Fruit fly (Drosophila melanogaster) whole organism, embryonic: ENCODE measurements around the gene CG42553.
A peak's percentile ranks its signal among the peaks of the same experiment; 100 is the strongest.

Source experiments
- Abd-B ChIP-seq: fragments of 200-800 bp; sonication (Bioruptor generic); optimal IDR thresholded peaks from 2 replicates; lab custom pipeline; 2018; ENCODE audit warnings: missing biosample characterization, mild to moderate bottlenecking, missing genetic modification characterization, moderate library complexity
- Atf-2 ChIP-seq: fragments of 200-800 bp; sonication (Bioruptor generic); optimal IDR thresholded peaks from 2 replicates; lab custom pipeline; 2016; ENCODE audit warnings: missing biosample characterization, missing genetic modification characterization
- B-H1 ChIP-seq: fragments of 200-800 bp; sonication (Bioruptor generic); IDR thresholded peaks from 3 replicates; pipeline ENCODE4 v1.3.6; 2022; ENCODE audit warnings: missing biosample characterization, missing genetic modification characterization
- CG11723 ChIP-seq: fragments of 200-800 bp; sonication (Bioruptor generic); optimal IDR thresholded peaks from 2 replicates; lab custom pipeline; 2017; ENCODE audit warnings: missing biosample characterization, mild to moderate bottlenecking, missing genetic modification characterization
- CG12104 ChIP-seq: fragments of 200-800 bp; sonication (Bioruptor generic); optimal IDR thresholded peaks from 3 replicates; lab custom pipeline; 2016; ENCODE audit warnings: missing biosample characterization, missing genetic modification characterization
- CG12236 ChIP-seq: fragments of 200-800 bp; sonication (Bioruptor generic); optimal IDR thresholded peaks from 2 replicates; lab custom pipeline; 2016; ENCODE audit warnings: missing biosample characterization, missing genetic modification characterization
- CG1233 ChIP-seq: fragments of 200-800 bp; sonication (Bioruptor generic); optimal IDR thresholded peaks from 4 replicates; lab custom pipeline; 2018; ENCODE audit warnings: missing biosample characterization, mild to moderate bottlenecking, missing genetic modification characterization
- CG13123 ChIP-seq: fragments of 200-800 bp; sonication (Bioruptor generic); optimal IDR thresholded peaks from 2 replicates; lab custom pipeline; 2016; ENCODE audit warnings: missing biosample characterization, missing genetic modification characterization
- CG14965 ChIP-seq: fragments of 200-800 bp; sonication (Bioruptor generic); optimal IDR thresholded peaks from 2 replicates; lab custom pipeline; 2016; ENCODE audit warnings: missing biosample characterization, missing genetic modification characterization, borderline replicate concordance
- CG15011 ChIP-seq: fragments of 200-800 bp; sonication (Bioruptor generic); optimal IDR thresholded peaks from 3 replicates; lab custom pipeline; 2018; ENCODE audit warnings: missing biosample characterization, mild to moderate bottlenecking, missing genetic modification characterization
- CG31365 ChIP-seq: fragments of 200-800 bp; sonication (Bioruptor generic); optimal IDR thresholded peaks from 2 replicates; lab custom pipeline; 2018; ENCODE audit warnings: missing biosample characterization, mild to moderate bottlenecking, missing genetic modification characterization
- CG32767 ChIP-seq: fragments of 200-800 bp; sonication (Bioruptor generic); IDR thresholded peaks from 2 replicates; pipeline ENCODE4 v1.3.6; 2022; ENCODE audit warnings: missing biosample characterization, missing genetic modification characterization
- CG34224 ChIP-seq: fragments of 200-800 bp; sonication (Bioruptor generic); IDR thresholded peaks from 3 replicates; pipeline ENCODE4 v1.3.6; 2022; ENCODE audit warnings: missing biosample characterization, missing genetic modification characterization; ENCODE audit not compliant: partially characterized antibody
- CG42726 ChIP-seq: fragments of 200-800 bp; sonication (Bioruptor generic); IDR thresholded peaks from 2 replicates; pipeline ENCODE4 v1.3.6; 2022; ENCODE audit warnings: missing biosample characterization, missing genetic modification characterization; ENCODE audit not compliant: partially characterized antibody
- CG4617 ChIP-seq: fragments of 200-800 bp; sonication (Bioruptor generic); optimal IDR thresholded peaks from 3 replicates; lab custom pipeline; 2016; ENCODE audit warnings: missing biosample characterization, missing genetic modification characterization, borderline replicate concordance
- CG4707 ChIP-seq: fragments of 200-800 bp; sonication (Bioruptor generic); optimal IDR thresholded peaks from 2 replicates; lab custom pipeline; 2018; ENCODE audit warnings: missing biosample characterization, mild to moderate bottlenecking, missing genetic modification characterization, moderate library complexity
- CG5180 ChIP-seq: fragments of 200-800 bp; sonication (Bioruptor generic); optimal IDR thresholded peaks from 3 replicates; lab custom pipeline; 2017; ENCODE audit warnings: missing biosample characterization, missing genetic modification characterization, mild to moderate bottlenecking, moderate library complexity, missing genetic modification reagents
- CG6654 ChIP-seq: fragments of 200-800 bp; sonication (Bioruptor generic); optimal IDR thresholded peaks from 2 replicates; lab custom pipeline; 2017; ENCODE audit warnings: missing biosample characterization, mild to moderate bottlenecking, missing genetic modification characterization
- CG8478 ChIP-seq: fragments of >200 bp; optimal IDR thresholded peaks from 2 replicates; lab custom pipeline; 2018
- CG9797 ChIP-seq: fragments of 200-800 bp; sonication (Bioruptor generic); optimal IDR thresholded peaks from 3 replicates; lab custom pipeline; 2018; ENCODE audit warnings: missing biosample characterization, mild to moderate bottlenecking, missing genetic modification characterization
- Camta ChIP-seq: fragments of 200-800 bp; sonication (Bioruptor generic); optimal IDR thresholded peaks from 2 replicates; lab custom pipeline; 2016; ENCODE audit warnings: missing biosample characterization, missing genetic modification characterization
- Deaf1 ChIP-seq: fragments of 200-800 bp; optimal IDR thresholded peaks from 3 replicates; lab custom pipeline; 2019; ENCODE audit warnings: missing biosample characterization, mild to moderate bottlenecking, missing genetic modification characterization, moderate library complexity
- Ets97D ChIP-seq: fragments of 200-800 bp; sonication (Bioruptor generic); optimal IDR thresholded peaks from 3 replicates; lab custom pipeline; 2016; ENCODE audit warnings: missing biosample characterization, missing genetic modification characterization
- Fer3 ChIP-seq: fragments of 200-800 bp; sonication (Bioruptor generic); optimal IDR thresholded peaks from 2 replicates; lab custom pipeline; 2018; ENCODE audit warnings: missing biosample characterization, mild to moderate bottlenecking, missing genetic modification characterization, moderate library complexity
- GATAe ChIP-seq: fragments of 200-800 bp; sonication (Bioruptor generic); conservative IDR thresholded peaks from 2 replicates; pipeline ENCODE4 v1.3.6; 2022; ENCODE audit warnings: missing biosample characterization, missing genetic modification characterization
- HmgD ChIP-seq: fragments of 200-800 bp; sonication (Bioruptor generic); optimal IDR thresholded peaks from 3 replicates; lab custom pipeline; 2016; ENCODE audit warnings: missing biosample characterization, missing genetic modification characterization
- Mad ChIP-seq: fragments of 200-800 bp; sonication (Bioruptor generic); optimal IDR thresholded peaks from 2 replicates; lab custom pipeline; 2016; ENCODE audit warnings: missing biosample characterization, missing genetic modification characterization
- Mes4 ChIP-seq: fragments of 200-800 bp; sonication (Bioruptor generic); optimal IDR thresholded peaks from 2 replicates; lab custom pipeline; 2016; ENCODE audit warnings: missing biosample characterization, missing genetic modification characterization
- NK7.1 ChIP-seq: fragments of 200-800 bp; sonication (Bioruptor generic); optimal IDR thresholded peaks from 3 replicates; lab custom pipeline; 2016; ENCODE audit warnings: missing biosample characterization, missing genetic modification characterization
- Neu2 ChIP-seq: fragments of 200-800 bp; sonication (Bioruptor generic); optimal IDR thresholded peaks from 3 replicates; lab custom pipeline; 2016; ENCODE audit warnings: missing biosample characterization, missing genetic modification characterization, borderline replicate concordance
- Nf-YB ChIP-seq: fragments of 200-800 bp; sonication (Bioruptor generic); optimal IDR thresholded peaks from 3 replicates; lab custom pipeline; 2019; ENCODE audit warnings: missing biosample characterization, mild to moderate bottlenecking, missing genetic modification characterization, moderate library complexity
- Spps ChIP-seq: fragments of 200-800 bp; sonication (Bioruptor generic); optimal IDR thresholded peaks from 2 replicates; lab custom pipeline; 2018; ENCODE audit warnings: missing biosample characterization, mild to moderate bottlenecking, missing genetic modification characterization
- chm ChIP-seq: fragments of 200-800 bp; sonication (Bioruptor generic); IDR thresholded peaks from 2 replicates; pipeline ENCODE4 v1.3.6; 2022; ENCODE audit warnings: missing biosample characterization, missing genetic modification characterization
- eve ChIP-seq, 2 experiments: fragments of >200 bp; optimal IDR thresholded peaks; 2 replicates each; lab custom pipeline; 2017; ENCODE audit warnings: missing biosample characterization in 2 of 2, missing genetic modification characterization in 2 of 2
- gem ChIP-seq: fragments of 200-800 bp; sonication (Bioruptor generic); optimal IDR thresholded peaks from 2 replicates; lab custom pipeline; 2019; ENCODE audit warnings: missing biosample characterization, mild to moderate bottlenecking, missing genetic modification characterization, moderate library complexity
- gfzf ChIP-seq: fragments of 200-800 bp; sonication (Bioruptor generic); optimal IDR thresholded peaks from 2 replicates; lab custom pipeline; 2016; ENCODE audit warnings: missing biosample characterization, mild to moderate bottlenecking, missing genetic modification characterization, moderate library complexity
- gsb-n ChIP-seq: fragments of 200-800 bp; sonication (Bioruptor generic); optimal IDR thresholded peaks from 3 replicates; lab custom pipeline; 2018; ENCODE audit warnings: missing biosample characterization, mild to moderate bottlenecking, missing genetic modification characterization
- lab ChIP-seq: fragments of 200-800 bp; sonication (Bioruptor generic); optimal IDR thresholded peaks from 3 replicates; lab custom pipeline; 2017; ENCODE audit warnings: missing biosample characterization, missing genetic modification characterization, mild to moderate bottlenecking, moderate library complexity, missing genetic modification reagents
- lilli ChIP-seq: fragments of 200-800 bp; sonication (Bioruptor generic); optimal IDR thresholded peaks from 3 replicates; lab custom pipeline; 2016; ENCODE audit warnings: missing biosample characterization, missing genetic modification characterization
- lov ChIP-seq, 2 experiments: fragments of 200-800 bp in 1 of 2; fragments of >200 bp in 1 of 2; sonication (Bioruptor generic) in 1 of 2; IDR thresholded peaks in 1 of 2; optimal IDR thresholded peaks in 1 of 2; 2 replicates in 1 of 2; 3 replicates in 1 of 2; pipeline versions ENCODE4 v1.3.6 to Lab custom; 2017 to 2022; ENCODE audit warnings: missing biosample characterization in 1 of 2, missing genetic modification characterization in 1 of 2
- mirr ChIP-seq: fragments of 200-800 bp; sonication (Bioruptor generic); optimal IDR thresholded peaks from 3 replicates; lab custom pipeline; 2018; ENCODE audit warnings: missing biosample characterization, mild to moderate bottlenecking, missing genetic modification characterization
- nerfin-2 ChIP-seq: fragments of 200-800 bp; sonication (Bioruptor generic); IDR thresholded peaks from 2 replicates; pipeline ENCODE4 v1.3.6; 2022; ENCODE audit warnings: missing biosample characterization, missing genetic modification characterization; ENCODE audit not compliant: partially characterized antibody
- pum ChIP-seq: fragments of 200-800 bp; sonication (Bioruptor generic); optimal IDR thresholded peaks from 2 replicates; lab custom pipeline; 2016; ENCODE audit warnings: missing biosample characterization, missing genetic modification characterization
- pzg ChIP-seq: fragments of 200-800 bp; sonication (Bioruptor generic); optimal IDR thresholded peaks from 3 replicates; lab custom pipeline; 2018; ENCODE audit warnings: missing biosample characterization, mild to moderate bottlenecking, missing genetic modification characterization, moderate library complexity
- sna ChIP-seq: fragments of 200-800 bp; sonication (Bioruptor generic); IDR thresholded peaks from 2 replicates; pipeline ENCODE4 v1.3.6; 2022; ENCODE audit warnings: missing biosample characterization, missing genetic modification characterization; ENCODE audit not compliant: partially characterized antibody
- twi ChIP-seq: fragments of 200-800 bp; optimal IDR thresholded peaks from 2 replicates; lab custom pipeline; 2019; ENCODE audit warnings: missing biosample characterization, mild to moderate bottlenecking, missing genetic modification characterization, moderate library complexity
- vnd ChIP-seq: fragments of 200-800 bp; sonication (Bioruptor generic); IDR thresholded peaks from 3 replicates; pipeline ENCODE4 v1.3.6; 2022; ENCODE audit warnings: missing biosample characterization, missing genetic modification characterization; ENCODE audit not compliant: partially characterized antibody
- wor ChIP-seq: fragments of 200-800 bp; sonication (Bioruptor generic); IDR thresholded peaks from 2 replicates; pipeline ENCODE4 v1.3.6; 2022; ENCODE audit warnings: missing biosample characterization, missing genetic modification characterization
- z ChIP-seq: fragments of 200-800 bp; sonication (Bioruptor generic); IDR thresholded peaks from 3 replicates; pipeline ENCODE4 v1.3.6; 2022; ENCODE audit warnings: missing biosample characterization, missing genetic modification characterization

CG42553 gene

DNA sequence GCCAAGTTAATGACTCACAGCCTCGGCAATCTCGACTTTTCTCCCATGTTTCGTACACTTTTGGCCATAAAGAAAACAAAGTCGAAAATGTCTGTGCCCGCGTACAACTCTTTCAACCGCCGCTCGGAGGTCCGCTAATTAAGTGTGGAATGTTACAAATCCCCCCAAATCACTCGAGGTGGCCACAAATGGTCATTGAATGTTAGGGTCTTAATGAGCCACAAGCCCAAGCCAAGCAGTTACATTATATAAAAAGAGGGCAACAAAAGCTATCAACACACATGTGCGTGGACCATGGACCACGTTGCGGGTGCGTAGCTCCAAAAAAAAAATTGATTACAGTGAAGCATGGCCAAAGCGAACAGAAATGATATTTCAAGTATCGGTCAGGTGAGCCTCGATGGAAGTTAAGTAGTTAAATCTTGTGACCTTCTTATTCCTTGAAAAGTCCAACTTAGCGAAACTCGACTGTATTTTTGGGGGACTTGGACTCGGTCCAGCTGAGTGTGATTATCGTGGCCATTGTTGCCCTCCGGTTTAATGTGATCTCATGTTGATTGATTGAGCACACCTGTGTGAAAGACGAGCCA is 14.5 kb upstream of the CG42553 start (continued):
- TF ChIP-seq nerfin-2 (GFP tag; lab: Robert Waterston, UW) (no peak), twi (peak; percentile 57), CG31365 (tag; lab: Kevin White, UChicago) (peak; percentile 73), z (GFP tag; lab: Robert Waterston, UW) (peak; percentile 69; the same call in 2 of the 3 replicates), wor (GFP tag; lab: Robert Waterston, UW) (peak; percentile 88), CG12236 (GFP tag; lab: Kevin White, UChicago) (peak; percentile 80), Ets97D (GFP tag; lab: Kevin White, UChicago) (peak; percentile 54), Deaf1 (tag; lab: Kevin White, UChicago) (peak; percentile 48), B-H1 (GFP tag; lab: Robert Waterston, UW) (peak; percentile 92), Nf-YB (GFP tag; lab: Kevin White, UChicago) (peak; percentile 56), gfzf (GFP tag; lab: Kevin White, UChicago) (no peak), CG32767 (peak; percentile 86), CG8478 (no peak), Spps (tag; lab: Kevin White, UChicago) (peak; percentile 45), Fer3 (tag; lab: Kevin White, UChicago) (peak; percentile 85), Mes4 (GFP tag; lab: Kevin White, UChicago) (peak; percentile 80), lilli (peak; percentile 88), CG5180 (GFP tag; lab: Kevin White, UChicago) (peak; percentile 83), CG4617 (GFP tag; lab: Kevin White, UChicago) (peak; percentile 81), Abd-B (GFP tag; lab: Kevin White, UChicago) (peak; percentile 81), Neu2 (no peak), Camta (peak; percentile 84), Mad (peak; percentile 76), Atf-2 (GFP tag; lab: Kevin White, UChicago) (peak; percentile 85), CG9797 (GFP tag; lab: Kevin White, UChicago) (no peak), sna (GFP tag; lab: Robert Waterston, UW) (no peak), GATAe (GFP tag; lab: Robert Waterston, UW) (peak; percentile 66; the same call in 1 of the 2 replicates), pum (peak; percentile 87), CG15011 (GFP tag; lab: Kevin White, UChicago) (peak; percentile 63), CG6654 (GFP tag; lab: Kevin White, UChicago) (peak; percentile 48), vnd (GFP tag; lab: Robert Waterston, UW) (no peak), CG11723 (GFP tag; lab: Kevin White, UChicago) (peak; percentile 76), gsb-n (tag; lab: Kevin White, UChicago) (peak; percentile 73), CG13123 (GFP tag; lab: Kevin White, UChicago) (peak; percentile 66), CG14965 (GFP tag; lab: Kevin White, UChicago) (peak; percentile 58), CG42726 (GFP tag; lab: Robert Waterston, UW) (no peak), mirr (GFP tag; lab: Kevin White, UChicago) (peak; percentile 78), gem (tag; lab: Kevin White, UChicago) (peak; percentile 88), pzg (no peak), CG4707 (peak; percentile 78), NK7.1 (peak; percentile 73), eve (GFP tag; optimal IDR thresholded peaks at IDR 0.05; lab: Kevin White, UChicago) (no peak), CG1233 (peak; percentile 79), chm (GFP tag; lab: Robert Waterston, UW) (peak; percentile 96), lab (GFP tag; lab: Kevin White, UChicago) (peak; percentile 94), lov (optimal IDR thresholded peaks at IDR 0.05; lab: Kevin White, UChicago) (no peak), lov (GFP tag; IDR thresholded peaks at IDR 0.05; lab: Robert Waterston, UW) (peak; percentile 93), CG12104 (peak; percentile 74), HmgD (GFP tag; lab: Kevin White, UChicago) (peak; percentile 30), CG34224 (GFP tag; lab: Robert Waterston, UW) (no peak)
